Worm (Caenorhabditis elegans): ENCODE measurements around the gene mbl-1.
"Not testable (repeated sequence)": the region's sequence is repeated elsewhere in the genome, so short reads cannot be mapped to it uniquely, and the experiment has no call there.

ce11 chrX:16937925-16938324 lies 40.5 kb upstream of the mbl-1 start:
- not testable (repeated sequence) for TF ChIP-seq T26A5.8 (tag; optimal IDR thresholded peaks at IDR 0.05); efl-1 (GFP tag; optimal IDR thresholded peaks at IDR 0.05); dpl-1 (GFP tag; optimal IDR thresholded peaks at IDR 0.05); ztf-22 (GFP tag; optimal IDR thresholded peaks at IDR 0.05); athp-1 (tag; optimal IDR thresholded peaks at IDR 0.05); lir-1 (GFP tag; conservative IDR thresholded peaks at IDR 0.05); mel-28 (tag; optimal IDR thresholded peaks at IDR 0.05; ENCODE audit: borderline replicate concordance); ztf-3 (GFP tag; optimal IDR thresholded peaks at IDR 0.05)

Measured in whole organism, young adult.